Worm (Caenorhabditis elegans): Measurements from ENCODE around the gene asp-12.

Gene asp-12

ce11 chrV:8230056-8230455, 39.0 kb upstream of the asp-12 start:
- peak; percentile 33 for TF ChIP-seq rnt-1 (tag; optimal IDR thresholded peaks at IDR 0.05)
- no peak for TF ChIP-seq grh-1 (GFP tag; IDR thresholded peaks at IDR 0.05)
- TF ChIP-seq efl-1 (optimal IDR thresholded peaks at IDR 0.05) = peak in 1 of 2 experiments; percentile 24
- TF ChIP-seq efl-1 (GFP tag; optimal IDR thresholded peaks at IDR 0.05 in 1 of 2) = peak in 1 of 2 experiments; percentile 60
- TF ChIP-seq snu-23 (GFP tag; optimal IDR thresholded peaks at IDR 0.05) = peak; percentile 24
- peak; percentile 73 for TF ChIP-seq snpc-4 (tag; optimal IDR thresholded peaks at IDR 0.05)
- no peak for TF ChIP-seq fkh-10 (GFP tag; optimal IDR thresholded peaks at IDR 0.05)
- TF ChIP-seq C16A3.4 (tag; optimal IDR thresholded peaks at IDR 0.05) = no peak
- no peak for TF ChIP-seq lin-13 (GFP tag; optimal IDR thresholded peaks at IDR 0.05)
- peak in 1 of 2 experiments; percentile 11 for TF ChIP-seq lsy-2 (tag; optimal IDR thresholded peaks at IDR 0.05)
- TF ChIP-seq aly-2 (tag; optimal IDR thresholded peaks at IDR 0.05) = no peak
- TF ChIP-seq nhr-85 (tag) = no peak
- no peak for TF ChIP-seq pax-3 (tag; optimal IDR thresholded peaks at IDR 0.05)
- peak; percentile 18 for TF ChIP-seq nhr-71 (tag; optimal IDR thresholded peaks at IDR 0.05)
- TF ChIP-seq unc-62 (GFP tag; optimal IDR thresholded peaks at IDR 0.05) = no peak
- peak in 1 of 2 experiments; percentile 12 for TF ChIP-seq lin-35 (GFP tag; optimal IDR thresholded peaks at IDR 0.05)
- TF ChIP-seq dpl-1 (GFP tag; optimal IDR thresholded peaks at IDR 0.05) = peak in 1 of 3 experiments; percentile 9
- TF ChIP-seq nhr-19 (GFP tag; conservative IDR thresholded peaks at IDR 0.05) = peak; percentile 23

DNA sequence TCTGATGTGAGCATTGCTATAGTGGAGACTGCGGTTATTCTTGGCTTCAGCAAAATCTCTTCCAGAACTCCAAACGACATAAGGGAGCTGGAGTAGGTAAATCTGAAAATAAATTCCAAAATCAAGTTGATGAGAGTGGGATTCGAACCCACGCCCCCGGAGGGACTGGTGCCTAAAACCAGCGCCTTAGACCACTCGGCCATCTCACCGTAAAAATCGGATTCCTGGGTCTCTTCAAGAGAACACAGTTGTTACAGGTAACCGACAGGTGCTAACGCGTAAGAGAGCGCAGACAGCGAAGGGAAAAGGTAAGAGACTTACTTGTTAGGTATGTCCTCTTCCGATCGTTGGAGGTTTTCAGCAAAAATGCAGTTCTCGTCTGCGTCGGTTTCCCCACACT, 33.7 kb upstream of the asp-12 start:
- no peak for TF ChIP-seq ceh-8 (GFP tag; optimal IDR thresholded peaks at IDR 0.05)
- TF ChIP-seq hlh-4 (tag; optimal IDR thresholded peaks at IDR 0.05) = no peak
- TF ChIP-seq efl-3 (GFP tag; optimal IDR thresholded peaks at IDR 0.05) = no peak
- no peak for TF ChIP-seq ceh-90 (tag; optimal IDR thresholded peaks at IDR 0.05)
- no peak for TF ChIP-seq hpl-2 (GFP tag; optimal IDR thresholded peaks at IDR 0.05)
- TF ChIP-seq skn-1 (tag; optimal IDR thresholded peaks at IDR 0.05) = peak; percentile 47
- no peak for TF ChIP-seq xbp-1 (tag; optimal IDR thresholded peaks at IDR 0.05)
- peak in 1 of 3 experiments; percentile 23 for TF ChIP-seq ceh-82 (tag; optimal IDR thresholded peaks at IDR 0.05)
- TF ChIP-seq grh-1 (GFP tag; IDR thresholded peaks at IDR 0.05) = no peak
- no peak for TF ChIP-seq fkh-8 (tag; optimal IDR thresholded peaks at IDR 0.05)
- TF ChIP-seq unc-130 (tag; optimal IDR thresholded peaks at IDR 0.05) = no peak
- TF ChIP-seq nhr-47 (tag; optimal IDR thresholded peaks at IDR 0.05) = peak; percentile 24
- TF ChIP-seq lir-3 (tag; optimal IDR thresholded peaks at IDR 0.05; ENCODE audit: poor library complexity) = no peak
- TF ChIP-seq efl-1 (optimal IDR thresholded peaks at IDR 0.05) = peak; percentile 29 to 32
- TF ChIP-seq efl-1 (GFP tag; optimal IDR thresholded peaks at IDR 0.05 in 1 of 2) = peak; percentile 19 to 71
- no peak for TF ChIP-seq egl-13 (tag; optimal IDR thresholded peaks at IDR 0.05)
- TF ChIP-seq nhr-90 (tag; optimal IDR thresholded peaks at IDR 0.05; ENCODE audit: poor library complexity) = peak; percentile 44
- TF ChIP-seq pqm-1 (tag; optimal IDR thresholded peaks at IDR 0.05) = no peak
- TF ChIP-seq unc-86 (tag; optimal IDR thresholded peaks at IDR 0.05) = no peak
- no peak for TF ChIP-seq ztf-4 (tag; optimal IDR thresholded peaks at IDR 0.05)
- TF ChIP-seq ceh-63 (GFP tag; optimal IDR thresholded peaks at IDR 0.05) = no peak
- TF ChIP-seq lin-15B (tag; optimal IDR thresholded peaks at IDR 0.05) = no peak
- TF ChIP-seq sox-4 (tag; optimal IDR thresholded peaks at IDR 0.05) = no peak
- no peak for TF ChIP-seq elt-2 (tag; optimal IDR thresholded peaks at IDR 0.05)
- peak; percentile 46 for TF ChIP-seq C16A3.4 (tag; optimal IDR thresholded peaks at IDR 0.05)
- TF ChIP-seq jun-1 (tag; optimal IDR thresholded peaks at IDR 0.05) = no peak
- no peak for TF ChIP-seq egl-27 (tag; optimal IDR thresholded peaks at IDR 0.05)
- TF ChIP-seq fos-1 (tag; optimal IDR thresholded peaks at IDR 0.05) = no peak
- TF ChIP-seq nhr-12 (tag; optimal IDR thresholded peaks at IDR 0.05) = no peak
- TF ChIP-seq lin-39 (tag; optimal IDR thresholded peaks at IDR 0.05) = no peak
- no peak for TF ChIP-seq nhr-76 (tag; optimal IDR thresholded peaks at IDR 0.05)
- TF ChIP-seq ama-1 (optimal IDR thresholded peaks at IDR 0.05) = no peak
- TF ChIP-seq fkh-4 (tag; optimal IDR thresholded peaks at IDR 0.05; ENCODE audit: borderline replicate concordance) = no peak
- peak; percentile 60 for TF ChIP-seq mep-1 (tag; optimal IDR thresholded peaks at IDR 0.05)
- no peak for TF ChIP-seq unc-98 (GFP tag; IDR thresholded peaks at IDR 0.05)
- TF ChIP-seq C34B4.2 (tag; optimal IDR thresholded peaks at IDR 0.05) = no peak
- peak; percentile 69 for TF ChIP-seq nhr-85 (tag)
- peak in 3 of 6 experiments; percentile 0 to 42 (median 20) for TF ChIP-seq elt-3 (tag; optimal IDR thresholded peaks at IDR 0.05)
- TF ChIP-seq aly-2 (tag; optimal IDR thresholded peaks at IDR 0.05) = no peak
- no peak for TF ChIP-seq unc-30 (tag; optimal IDR thresholded peaks at IDR 0.05)
